Fruit fly (Drosophila melanogaster) whole organism, prepupa: ENCODE results near the gene smo.

Source experiments
- Blimp-1 ChIP-seq: fragments of 200-800 bp; sonication (Bioruptor generic); optimal IDR thresholded peaks from 3 replicates; lab custom pipeline; 2017; ENCODE audit warnings: missing biosample characterization, missing genetic modification characterization, mild to moderate bottlenecking, moderate library complexity, missing genetic modification reagents
- CG10631 ChIP-seq: fragments of 200-800 bp; sonication (Bioruptor generic); optimal IDR thresholded peaks from 2 replicates; lab custom pipeline; 2016; ENCODE audit warnings: missing biosample characterization, missing genetic modification characterization
- CG11294 ChIP-seq: fragments of 200-800 bp; sonication (Bioruptor generic); IDR thresholded peaks from 2 replicates; pipeline ENCODE4 v1.3.6; 2022; ENCODE audit warnings: missing biosample characterization, missing genetic modification characterization
- CG11762 ChIP-seq: fragments of 200-800 bp; sonication (Bioruptor generic); optimal IDR thresholded peaks from 3 replicates; lab custom pipeline; 2016; ENCODE audit warnings: missing biosample characterization, missing genetic modification characterization; ENCODE audit not compliant: insufficient read depth
- CG11902 ChIP-seq: fragments of 200-800 bp; sonication (Bioruptor generic); optimal IDR thresholded peaks from 3 replicates; lab custom pipeline; 2016; ENCODE audit warnings: missing biosample characterization, missing genetic modification characterization
- CG1621 ChIP-seq: fragments of 200-800 bp; sonication (Bioruptor generic); optimal IDR thresholded peaks from 3 replicates; lab custom pipeline; 2018; ENCODE audit warnings: missing biosample characterization, mild to moderate bottlenecking, missing genetic modification characterization
- CG3032 ChIP-seq: fragments of 200-800 bp; optimal IDR thresholded peaks from 2 replicates; lab custom pipeline; 2019; ENCODE audit warnings: missing biosample characterization, mild to moderate bottlenecking, missing genetic modification characterization, moderate library complexity
- CG31627 ChIP-seq: fragments of 200-800 bp; sonication (Bioruptor generic); optimal IDR thresholded peaks from 3 replicates; lab custom pipeline; 2016; ENCODE audit warnings: missing biosample characterization, missing genetic modification characterization
- CG32006 ChIP-seq: fragments of 200-800 bp; sonication (Bioruptor generic); optimal IDR thresholded peaks from 3 replicates; lab custom pipeline; 2017; ENCODE audit warnings: missing biosample characterization, mild to moderate bottlenecking, missing genetic modification characterization
- CG3919 ChIP-seq: fragments of 200-800 bp; sonication (Bioruptor generic); optimal IDR thresholded peaks from 3 replicates; lab custom pipeline; 2016; ENCODE audit warnings: missing biosample characterization, missing genetic modification characterization
- CG4318 ChIP-seq: fragments of 200-800 bp; sonication (Bioruptor generic); optimal IDR thresholded peaks from 3 replicates; lab custom pipeline; 2017; ENCODE audit warnings: missing biosample characterization, mild to moderate bottlenecking, missing genetic modification characterization
- CG6163 ChIP-seq: fragments of 200-800 bp; sonication (Bioruptor generic); IDR thresholded peaks from 3 replicates; pipeline ENCODE4 v1.3.6; 2022; ENCODE audit warnings: missing biosample characterization, missing genetic modification characterization
- CG6792 ChIP-seq: fragments of 200-800 bp; sonication (Bioruptor generic); optimal IDR thresholded peaks from 3 replicates; lab custom pipeline; 2016; ENCODE audit warnings: missing biosample characterization, missing genetic modification characterization
- CG6808 ChIP-seq: fragments of 200-800 bp; sonication (Bioruptor generic); optimal IDR thresholded peaks from 3 replicates; lab custom pipeline; 2017; ENCODE audit warnings: missing biosample characterization, missing genetic modification characterization, mild to moderate bottlenecking, moderate library complexity, missing genetic modification reagents
- CG6854 ChIP-seq: fragments of 200-800 bp; sonication (Bioruptor generic); optimal IDR thresholded peaks from 2 replicates; lab custom pipeline; 2017; ENCODE audit warnings: missing biosample characterization, mild to moderate bottlenecking, missing genetic modification characterization
- CG8119 ChIP-seq: fragments of 200-800 bp; sonication (Bioruptor generic); IDR thresholded peaks from 3 replicates; pipeline ENCODE4 v1.3.6; 2022; ENCODE audit warnings: missing biosample characterization, missing genetic modification characterization
- CG8319 ChIP-seq: fragments of 200-800 bp; sonication (Bioruptor generic); optimal IDR thresholded peaks from 3 replicates; lab custom pipeline; 2016; ENCODE audit warnings: missing biosample characterization, missing genetic modification characterization
- CG8632 ChIP-seq: fragments of 200-800 bp; sonication (Bioruptor generic); optimal IDR thresholded peaks from 3 replicates; lab custom pipeline; 2016; ENCODE audit warnings: missing biosample characterization, missing genetic modification characterization
- CG9139 ChIP-seq: fragments of 200-800 bp; sonication (Bioruptor generic); optimal IDR thresholded peaks from 3 replicates; lab custom pipeline; 2017; ENCODE audit warnings: missing biosample characterization, mild to moderate bottlenecking, missing genetic modification characterization
- Eip75B ChIP-seq: fragments of 200-800 bp; sonication (Bioruptor generic); optimal IDR thresholded peaks from 3 replicates; lab custom pipeline; 2016; ENCODE audit warnings: missing biosample characterization, missing genetic modification characterization
- Eip78C ChIP-seq: fragments of 200-800 bp; sonication (Bioruptor generic); peaks from one replicate; lab custom pipeline; 2016; ENCODE audit warnings: missing biosample characterization, missing genetic modification characterization
- Eip93F ChIP-seq: fragments of 200-800 bp; sonication (Bioruptor generic); optimal IDR thresholded peaks from 2 replicates; lab custom pipeline; 2016; ENCODE audit warnings: missing biosample characterization, mild to moderate bottlenecking, missing genetic modification characterization
- Ets21C ChIP-seq: fragments of 200-800 bp; sonication (Bioruptor generic); optimal IDR thresholded peaks from 3 replicates; lab custom pipeline; 2016; ENCODE audit warnings: missing biosample characterization, missing genetic modification characterization
- Gug ChIP-seq: fragments of 200-800 bp; sonication (Bioruptor generic); IDR thresholded peaks from 2 replicates; pipeline ENCODE4 v1.3.6; 2022; ENCODE audit warnings: missing biosample characterization, missing genetic modification characterization
- Hr39 ChIP-seq: fragments of 200-800 bp; sonication (Bioruptor generic); optimal IDR thresholded peaks from 2 replicates; lab custom pipeline; 2016; ENCODE audit warnings: missing biosample characterization, missing genetic modification characterization
- Hr4 ChIP-seq: fragments of 200-800 bp; sonication (Bioruptor generic); optimal IDR thresholded peaks from 3 replicates; lab custom pipeline; 2016; ENCODE audit warnings: missing biosample characterization, missing genetic modification characterization
- Lpt ChIP-seq: fragments of 200-800 bp; sonication (Bioruptor generic); optimal IDR thresholded peaks from 3 replicates; lab custom pipeline; 2016; ENCODE audit warnings: missing biosample characterization, missing genetic modification characterization
- OdsH ChIP-seq: fragments of 200-800 bp; sonication (Bioruptor generic); optimal IDR thresholded peaks from 3 replicates; lab custom pipeline; 2016; ENCODE audit warnings: missing biosample characterization, missing genetic modification characterization
- Smox ChIP-seq: fragments of 200-800 bp; sonication (Bioruptor generic); optimal IDR thresholded peaks from 3 replicates; lab custom pipeline; 2016; ENCODE audit warnings: missing biosample characterization, missing genetic modification characterization
- Sox14 ChIP-seq: fragments of 200-800 bp; sonication (Bioruptor generic); optimal IDR thresholded peaks from 3 replicates; lab custom pipeline; 2016; ENCODE audit warnings: missing biosample characterization, missing genetic modification characterization
- Sox15 ChIP-seq: fragments of 200-800 bp; sonication (Bioruptor generic); optimal IDR thresholded peaks from 3 replicates; lab custom pipeline; 2016; ENCODE audit warnings: missing biosample characterization, missing genetic modification characterization
- achi ChIP-seq: fragments of 200-800 bp; sonication (Bioruptor generic); optimal IDR thresholded peaks from 3 replicates; lab custom pipeline; 2016; ENCODE audit warnings: missing biosample characterization, missing genetic modification characterization
- acj6 ChIP-seq: fragments of 200-800 bp; sonication (Bioruptor generic); optimal IDR thresholded peaks from 3 replicates; lab custom pipeline; 2016; ENCODE audit warnings: missing biosample characterization, missing genetic modification characterization
- cyc ChIP-seq: fragments of 200-800 bp; sonication (Bioruptor generic); optimal IDR thresholded peaks from 3 replicates; lab custom pipeline; 2016; ENCODE audit warnings: missing biosample characterization, missing genetic modification characterization
- dsx ChIP-seq: fragments of 200-800 bp; optimal IDR thresholded peaks from 3 replicates; lab custom pipeline; 2019; ENCODE audit warnings: missing biosample characterization, mild to moderate bottlenecking, missing genetic modification characterization, moderate library complexity; ENCODE audit not compliant: poor library complexity, severe bottlenecking
- esn ChIP-seq: fragments of 200-800 bp; sonication (Bioruptor generic); optimal IDR thresholded peaks from 2 replicates; lab custom pipeline; 2016; ENCODE audit warnings: missing biosample characterization, mild to moderate bottlenecking, missing genetic modification characterization, moderate library complexity
- fd59A ChIP-seq: fragments of 200-800 bp; sonication (Bioruptor generic); optimal IDR thresholded peaks from 2 replicates; lab custom pipeline; 2017; ENCODE audit warnings: missing biosample characterization, mild to moderate bottlenecking, missing genetic modification characterization, missing genetic modification reagents
- fkh ChIP-seq: fragments of 200-800 bp; sonication (Bioruptor generic); optimal IDR thresholded peaks from 3 replicates; lab custom pipeline; 2017; ENCODE audit warnings: missing biosample characterization, mild to moderate bottlenecking, missing genetic modification characterization, moderate library complexity
- lz ChIP-seq: fragments of 200-800 bp; sonication (Bioruptor generic); optimal IDR thresholded peaks from 3 replicates; lab custom pipeline; 2016; ENCODE audit warnings: missing biosample characterization, missing genetic modification characterization
- net ChIP-seq: fragments of 200-800 bp; sonication (Bioruptor generic); optimal IDR thresholded peaks from 3 replicates; lab custom pipeline; 2016; ENCODE audit warnings: missing biosample characterization, missing genetic modification characterization
- salr ChIP-seq, 2 experiments: fragments of 200-800 bp; sonication (Bioruptor generic); optimal IDR thresholded peaks; 3 replicates each; lab custom pipeline; 2016 to 2018; ENCODE audit warnings: missing biosample characterization in 2 of 2, missing genetic modification characterization in 2 of 2, mild to moderate bottlenecking in 1 of 2
- ss ChIP-seq, 2 experiments: fragments of 200-800 bp; sonication (Bioruptor generic); optimal IDR thresholded peaks; 2 replicates in 1 of 2; 3 replicates in 1 of 2; lab custom pipeline; 2017 to 2018; ENCODE audit warnings: mild to moderate bottlenecking in 2 of 2, missing biosample characterization in 2 of 2, missing genetic modification characterization in 2 of 2, moderate library complexity in 1 of 2
- topi ChIP-seq: fragments of 200-800 bp; sonication (Bioruptor generic); optimal IDR thresholded peaks from 3 replicates; lab custom pipeline; 2016; ENCODE audit warnings: missing biosample characterization, missing genetic modification characterization

The smo gene

DNA sequence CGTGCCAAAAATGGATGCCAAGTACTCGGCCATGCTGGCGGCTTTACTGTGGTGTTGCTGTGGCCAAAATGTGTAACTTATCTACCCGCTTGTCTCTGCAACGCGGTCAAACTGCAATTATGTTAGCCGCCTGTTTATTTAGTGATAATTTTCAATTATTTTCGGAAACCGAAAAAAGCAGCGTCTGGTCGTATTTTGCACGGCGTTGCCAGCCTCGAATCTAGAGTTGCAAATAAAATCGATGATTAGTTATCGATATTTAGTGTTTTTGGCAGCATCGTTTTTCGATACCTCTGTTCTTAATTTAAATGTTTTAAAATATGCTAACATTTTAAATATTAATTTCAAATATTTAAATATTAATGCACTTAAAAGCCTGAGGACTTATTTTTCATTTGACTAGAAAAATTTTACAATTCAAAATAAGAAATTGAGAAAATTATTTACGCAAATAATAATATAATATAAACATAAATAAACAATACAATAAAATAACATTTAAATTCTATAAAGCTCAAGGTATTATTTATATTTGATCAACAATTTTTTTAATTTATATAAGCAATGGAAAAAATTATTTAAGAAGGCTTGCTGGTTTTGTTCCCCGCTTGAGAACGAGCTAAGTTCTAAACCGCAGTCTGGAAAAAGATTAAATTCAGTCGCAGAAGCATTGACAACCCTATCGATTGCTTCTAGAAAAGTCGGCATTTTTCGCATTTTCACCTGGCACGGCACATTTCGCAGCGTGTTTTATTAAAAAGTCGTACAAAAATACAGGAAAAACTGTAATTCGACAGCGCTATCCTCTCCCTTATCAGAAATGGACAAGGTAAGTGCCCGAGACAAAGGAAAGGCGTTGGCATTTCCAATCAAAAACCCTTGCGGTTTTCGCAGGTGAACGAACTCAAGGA lies 17.3 kb downstream of the smo start, which contains the start of the genes U2af38 and Stip1:
U2af38 (minus strand) TSS at position 230 of the 911 bp plus-strand sequence.
Stip1 (plus strand) TSS at position 671 of the 911 bp plus-strand sequence.
- TF ChIP-seq acj6 (GFP tag; lab: Kevin White, UChicago) (peak; percentile 9), Hr39 (no peak), CG6808 (GFP tag; lab: Kevin White, UChicago) (no peak), salr (GFP tag; optimal IDR thresholded peaks at IDR 0.05; lab: Kevin White, UChicago) (no peak), Sox14 (GFP tag; lab: Kevin White, UChicago) (peak; percentile 20), CG31627 (GFP tag; lab: Kevin White, UChicago) (peak; percentile 3), CG11762 (GFP tag; lab: Kevin White, UChicago) (no peak), ss (GFP tag; optimal IDR thresholded peaks at IDR 0.05; lab: Kevin White, UChicago) (peak in 1 of 2 experiments; percentile 12), Eip93F (GFP tag; lab: Kevin White, UChicago) (no peak), CG6163 (no peak), CG8319 (GFP tag; lab: Kevin White, UChicago) (no peak), Eip78C (GFP tag; lab: Kevin White, UChicago) (peak; percentile 64)
- TF ChIP-seq, all 60 proteins: peak for 5

DNA sequence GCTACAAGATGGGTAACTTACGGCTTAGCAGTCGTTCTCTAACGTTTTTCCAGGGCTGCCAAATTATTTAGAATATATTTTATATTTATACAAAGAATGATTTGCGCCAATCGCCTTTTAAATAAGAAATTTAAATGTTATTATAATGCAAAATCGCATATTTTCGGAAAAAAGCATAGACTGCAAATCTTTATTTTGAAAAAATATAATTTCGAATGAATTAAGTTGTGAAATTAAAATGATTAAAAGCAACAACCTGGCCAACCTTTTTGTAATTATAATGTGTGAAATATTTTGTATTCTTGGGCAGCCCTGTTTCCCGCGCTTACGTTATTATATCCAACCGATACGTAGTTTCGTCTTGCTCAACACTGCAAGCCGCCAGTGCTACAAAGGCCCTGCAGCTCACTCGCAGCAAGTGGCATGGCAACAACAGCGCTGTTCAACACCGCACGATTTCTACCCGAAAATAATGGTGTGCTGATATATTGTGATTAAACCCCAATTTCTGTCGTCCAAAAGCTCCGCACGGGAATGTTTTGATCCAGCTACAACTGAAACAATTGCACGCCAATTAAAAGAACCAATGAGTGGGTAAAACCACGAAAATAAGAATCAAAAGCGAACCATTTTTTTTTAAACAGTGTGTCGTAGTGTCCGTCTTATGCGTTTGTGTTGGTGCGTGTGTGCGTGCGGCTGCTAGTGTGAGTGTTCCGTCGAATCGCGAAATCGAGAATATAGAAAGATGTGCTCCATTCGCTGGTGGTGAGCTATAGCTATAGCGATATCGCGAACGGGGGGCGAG lies 20.3 kb downstream of the smo start, which contains the start of gene Pi3K21B:
Pi3K21B (plus strand) TSS at position 401 of the 805 bp plus-strand sequence.
- TF ChIP-seq net (GFP tag; lab: Kevin White, UChicago), result peak; percentile 85
- peak; percentile 84 for TF ChIP-seq Eip75B
- TF ChIP-seq ss (GFP tag; optimal IDR thresholded peaks at IDR 0.05; lab: Kevin White, UChicago), result peak; percentile 47 to 80
- TF ChIP-seq achi (GFP tag; lab: Kevin White, UChicago), result peak; percentile 89
- TF ChIP-seq CG11294 (GFP tag; lab: Robert Waterston, UW), result peak; percentile 67; the same call in 1 of the 2 replicates
- peak; percentile 92 for TF ChIP-seq CG32006 (GFP tag; lab: Kevin White, UChicago)
- peak; percentile 83 for TF ChIP-seq Hr4 (GFP tag; lab: Kevin White, UChicago)
- peak; percentile 67 for TF ChIP-seq CG1621 (tag; lab: Kevin White, UChicago)
- TF ChIP-seq Blimp-1, result peak; percentile 57
- no peak for TF ChIP-seq CG4318
- TF ChIP-seq topi (GFP tag; lab: Kevin White, UChicago), result peak; percentile 86
- peak; percentile 83 for TF ChIP-seq Lpt
- TF ChIP-seq Ets21C, result peak; percentile 84
- TF ChIP-seq CG8119 (GFP tag; lab: Robert Waterston, UW), result peak; percentile 92
- TF ChIP-seq CG11762 (GFP tag; lab: Kevin White, UChicago), result peak; percentile 75
- peak; percentile 88 for TF ChIP-seq CG3032 (tag; lab: Kevin White, UChicago)
- TF ChIP-seq Sox15, result peak; percentile 90
- peak; percentile 18 for TF ChIP-seq CG6854
- TF ChIP-seq Eip78C (GFP tag; lab: Kevin White, UChicago), result peak; percentile 95
- peak; percentile 87 for TF ChIP-seq CG11902 (GFP tag; lab: Kevin White, UChicago)
- peak; percentile 93 for TF ChIP-seq CG31627 (GFP tag; lab: Kevin White, UChicago)
- TF ChIP-seq acj6 (GFP tag; lab: Kevin White, UChicago), result peak; percentile 92
- TF ChIP-seq esn, result peak; percentile 91
- TF ChIP-seq CG9139 (GFP tag; lab: Kevin White, UChicago), result peak; percentile 61
- peak; percentile 88; the same call in 2 of the 3 replicates for TF ChIP-seq CG6163
- peak; percentile 85 for TF ChIP-seq fd59A (GFP tag; lab: Kevin White, UChicago)
- TF ChIP-seq lz (GFP tag; lab: Kevin White, UChicago), result peak; percentile 90
- TF ChIP-seq CG6808 (GFP tag; lab: Kevin White, UChicago), result peak; percentile 79
- peak; percentile 89 for TF ChIP-seq Hr39
- TF ChIP-seq Eip93F (GFP tag; lab: Kevin White, UChicago), result peak; percentile 75
- TF ChIP-seq Gug (GFP tag; lab: Robert Waterston, UW), result peak; percentile 52
- peak; percentile 90 for TF ChIP-seq CG6792 (GFP tag; lab: Kevin White, UChicago)
- peak; percentile 84 for TF ChIP-seq Smox (GFP tag; lab: Kevin White, UChicago)
- TF ChIP-seq fkh (GFP tag; lab: Kevin White, UChicago), result peak; percentile 51
- peak; percentile 85 for TF ChIP-seq CG8632
- TF ChIP-seq dsx (GFP tag; lab: Kevin White, UChicago), result peak; percentile 74
- TF ChIP-seq CG10631 (GFP tag; lab: Kevin White, UChicago), result peak; percentile 93
- peak; percentile 93 for TF ChIP-seq cyc (GFP tag; lab: Kevin White, UChicago)
- TF ChIP-seq CG3919 (GFP tag; lab: Kevin White, UChicago), result peak; percentile 93
- peak; percentile 94 for TF ChIP-seq OdsH (GFP tag; lab: Kevin White, UChicago)
